Worm (Caenorhabditis elegans) whole organism, L4 larva: Measurements from ENCODE around the gene col-187.

ENCODE experiments used
- F49E8.2 ChIP-seq: sonication (generic microtip); optimal IDR thresholded peaks from 2 replicates; lab custom pipeline; 2016; ENCODE audit warnings: missing compliant biosample characterization, mild to moderate bottlenecking, missing genetic modification characterization, borderline replicate concordance
- Y105C5A.15 ChIP-seq: fragments of 200-800 bp; sonication (Bioruptor generic); IDR thresholded peaks from 2 replicates; pipeline ENCODE4 v1.3.6; 2022; ENCODE audit warnings: missing genetic modification characterization, missing compliant biosample characterization
- Y48G9A.11 ChIP-seq: fragments of 200-800 bp; sonication (Bioruptor generic); IDR thresholded peaks from 2 replicates; pipeline ENCODE4 v1.3.6; 2022; ENCODE audit warnings: missing genetic modification reagents, missing genetic modification characterization, missing compliant biosample characterization
- aha-1 ChIP-seq: fragments of 150-350 bp; peaks from one replicate; lab custom pipeline; 2014; ENCODE audit warnings: missing biosample characterization, missing genetic modification characterization
- cey-2 ChIP-seq: sonication (generic microtip); optimal IDR thresholded peaks from 3 replicates; lab custom pipeline; 2017; ENCODE audit warnings: missing genetic modification characterization, mild to moderate bottlenecking, missing compliant biosample characterization, antibody characterized with exemption, borderline replicate concordance; ENCODE audit not compliant: insufficient read depth
- daf-12 ChIP-seq: fragments of 150-350 bp; optimal IDR thresholded peaks from 2 replicates; lab custom pipeline; 2014; ENCODE audit warnings: missing biosample characterization, missing genetic modification reagents, missing genetic modification characterization
- daf-16 ChIP-seq, 3 experiments: sonication (generic microtip); optimal IDR thresholded peaks; 2 replicates each; lab custom pipeline; 2016 to 2017; ENCODE audit warnings: missing genetic modification characterization in 3 of 3, missing genetic modification reagents in 3 of 3, mild to moderate bottlenecking in 2 of 3, missing compliant biosample characterization in 2 of 3, missing biosample characterization in 1 of 3, moderate library complexity in 1 of 3
- daf-19 ChIP-seq: fragments of 200-800 bp; sonication (Bioruptor generic); conservative IDR thresholded peaks from 2 replicates; pipeline ENCODE4 v1.3.6; 2022; ENCODE audit warnings: missing genetic modification characterization, missing compliant biosample characterization
- daf-8 ChIP-seq: fragments of 200-800 bp; sonication (Bioruptor generic); IDR thresholded peaks from 2 replicates; pipeline ENCODE4 v1.3.6; 2022; ENCODE audit warnings: missing genetic modification characterization, missing compliant biosample characterization
- dmd-6 ChIP-seq: fragments of 200-800 bp; sonication (Bioruptor generic); IDR thresholded peaks from 2 replicates; pipeline ENCODE4 v1.3.6; 2022; ENCODE audit warnings: missing genetic modification reagents, missing genetic modification characterization, missing compliant biosample characterization
- dmd-9 ChIP-seq: fragments of 200-800 bp; sonication (Bioruptor generic); IDR thresholded peaks from 2 replicates; pipeline ENCODE4 v1.3.6; 2022; ENCODE audit warnings: missing genetic modification reagents, missing genetic modification characterization, missing compliant biosample characterization
- dve-1 ChIP-seq: sonication (generic microtip); optimal IDR thresholded peaks from 2 replicates; lab custom pipeline; 2017; ENCODE audit warnings: antibody characterized with exemption, mild to moderate bottlenecking, missing genetic modification characterization, missing compliant biosample characterization; ENCODE audit not compliant: insufficient read depth
- hif-1 ChIP-seq, 2 experiments: sonication (generic microtip); optimal IDR thresholded peaks; 2 replicates each; lab custom pipeline; 2016 to 2017; ENCODE audit warnings: missing compliant biosample characterization in 2 of 2, missing genetic modification characterization in 2 of 2, missing genetic modification reagents in 2 of 2, missing genotype in 2 of 2, mild to moderate bottlenecking in 1 of 2
- hlh-11 ChIP-seq: fragments of 200-800 bp; sonication (Bioruptor generic); optimal IDR thresholded peaks from 2 replicates; lab custom pipeline; 2018; ENCODE audit warnings: mild to moderate bottlenecking, missing genetic modification characterization, missing compliant biosample characterization
- lim-7 ChIP-seq: fragments of 200-800 bp; sonication (Bioruptor generic); IDR thresholded peaks from 2 replicates; pipeline ENCODE4 v1.3.6; 2022; ENCODE audit warnings: missing genetic modification characterization, missing compliant biosample characterization
- mxl-2 ChIP-seq: fragments of 200-800 bp; sonication (Bioruptor generic); conservative IDR thresholded peaks from 2 replicates; pipeline ENCODE4 v1.3.6; 2022; ENCODE audit warnings: missing genetic modification reagents, missing genetic modification characterization, missing compliant biosample characterization
- nhr-10 ChIP-seq: fragments of 150-350 bp; optimal IDR thresholded peaks from 2 replicates; lab custom pipeline; 2014; ENCODE audit warnings: missing biosample characterization, missing genetic modification characterization
- nhr-11 ChIP-seq: fragments of 150-350 bp; optimal IDR thresholded peaks from 2 replicates; lab custom pipeline; 2014; ENCODE audit warnings: missing biosample characterization, missing genetic modification characterization
- nhr-25 ChIP-seq: sonication (generic microtip); optimal IDR thresholded peaks from 2 replicates; lab custom pipeline; 2017; ENCODE audit warnings: missing genetic modification characterization, mild to moderate bottlenecking, missing compliant biosample characterization, antibody characterized with exemption, moderate library complexity, borderline replicate concordance; ENCODE audit not compliant: insufficient read depth
- nhr-41 ChIP-seq: fragments of 200-800 bp; sonication (Bioruptor generic); IDR thresholded peaks from 2 replicates; pipeline ENCODE4 v1.3.6; 2022; ENCODE audit warnings: missing genetic modification reagents, missing genetic modification characterization, missing compliant biosample characterization
- nhr-6 ChIP-seq: fragments of 150-350 bp; optimal IDR thresholded peaks from 2 replicates; lab custom pipeline; 2014; ENCODE audit warnings: missing biosample characterization, missing genetic modification characterization
- php-3 ChIP-seq: fragments of 200-800 bp; sonication (Bioruptor generic); IDR thresholded peaks from 2 replicates; pipeline ENCODE4 v1.3.6; 2022; ENCODE audit warnings: missing genetic modification reagents, missing genetic modification characterization, missing compliant biosample characterization
- set-16 ChIP-seq: fragments of 200-800 bp; sonication (Bioruptor generic); IDR thresholded peaks from 2 replicates; pipeline ENCODE4 v1.3.6; 2022; ENCODE audit warnings: missing genetic modification reagents, missing genetic modification characterization, missing compliant biosample characterization
- snpc-1.2 ChIP-seq: fragments of 200-800 bp; sonication (Bioruptor generic); IDR thresholded peaks from 2 replicates; pipeline ENCODE4 v1.3.6; 2022; ENCODE audit warnings: missing genetic modification reagents, missing genetic modification characterization, missing compliant biosample characterization
- snpc-4 ChIP-seq: fragments of 150-350 bp; optimal IDR thresholded peaks from 2 replicates; lab custom pipeline; 2014; ENCODE audit warnings: missing biosample characterization, missing genetic modification characterization
- tra-1 ChIP-seq: fragments of 200-800 bp; sonication (Bioruptor generic); IDR thresholded peaks from 2 replicates; pipeline ENCODE4 v1.3.6; 2022; ENCODE audit warnings: missing genetic modification reagents, missing genetic modification characterization, missing compliant biosample characterization
- unc-130 ChIP-seq: sonication (generic microtip); optimal IDR thresholded peaks from 2 replicates; lab custom pipeline; 2016; ENCODE audit warnings: missing genetic modification reagents, missing genetic modification characterization, missing compliant biosample characterization
- unc-62 ChIP-seq, 3 experiments: fragments of 150-350 bp in 1 of 3; sonication (generic microtip); optimal IDR thresholded peaks in 2 of 3; peaks in 1 of 3; 1 replicate in 1 of 3; 2 replicates in 2 of 3; lab custom pipeline; 2014 to 2017; ENCODE audit warnings: missing biosample characterization in 3 of 3, missing genetic modification characterization in 3 of 3, missing genetic modification reagents in 3 of 3, missing genotype in 1 of 3
- vab-7 ChIP-seq: fragments of 200-800 bp; sonication (Bioruptor generic); IDR thresholded peaks from 2 replicates; pipeline ENCODE4 v1.3.6; 2022; ENCODE audit warnings: missing genetic modification reagents, missing genetic modification characterization, missing compliant biosample characterization
- zag-1 ChIP-seq: fragments of 150-350 bp; optimal IDR thresholded peaks from 2 replicates; lab custom pipeline; 2014; ENCODE audit warnings: missing biosample characterization, missing genetic modification characterization
- zip-2 ChIP-seq: fragments of 150-350 bp; optimal IDR thresholded peaks from 2 replicates; lab custom pipeline; 2014; ENCODE audit warnings: missing biosample characterization, missing genetic modification characterization
- ztf-11 ChIP-seq: fragments of 150-350 bp; optimal IDR thresholded peaks from 2 replicates; lab custom pipeline; 2014; ENCODE audit warnings: missing biosample characterization, missing genetic modification characterization

col-187 gene

DNA sequence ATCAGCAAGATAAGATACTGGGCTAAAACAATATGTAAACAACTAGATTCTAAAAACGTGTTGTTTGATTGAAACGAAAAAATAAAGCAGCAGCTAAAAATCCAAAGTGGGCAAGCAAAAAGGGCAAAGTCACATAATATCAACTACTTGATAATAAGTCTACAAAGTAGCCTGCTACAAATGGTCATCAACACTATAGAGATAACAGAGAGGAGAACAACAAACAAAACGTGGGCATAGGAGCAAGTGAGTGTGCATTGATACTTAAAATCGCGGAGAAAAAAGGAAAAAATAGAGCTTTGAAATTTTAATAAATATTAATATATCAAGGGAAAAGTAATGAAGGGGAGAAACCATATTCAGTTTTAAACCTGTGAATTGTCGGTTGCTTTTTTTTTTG is 30.9 kb upstream of the col-187 start (continued):
- TF ChIP-seq dmd-9 (GFP tag; lab: Robert Waterston, UW) = no peak
- TF ChIP-seq dmd-6 (GFP tag; lab: Robert Waterston, UW) = 0 out of 2 replicates have a peak, but pooled peaks have one; percentile 16
- TF ChIP-seq ztf-11 = no peak
- peak; percentile 19 for TF ChIP-seq dve-1 (tag; lab: Kevin White, UChicago)
- TF ChIP-seq snpc-4 (tag; lab: Kevin White, UChicago) = no peak
- no peak for TF ChIP-seq cey-2
- TF ChIP-seq nhr-6 = no peak
- no peak for TF ChIP-seq Y48G9A.11 (GFP tag; lab: Robert Waterston, UW)
- no peak for TF ChIP-seq daf-12 (tag; lab: Kevin White, UChicago)
- no peak for TF ChIP-seq daf-19
- no peak for TF ChIP-seq nhr-25 (tag; lab: Kevin White, UChicago)
- no peak for TF ChIP-seq nhr-11 (tag; lab: Kevin White, UChicago)
- TF ChIP-seq unc-130 (GFP tag; lab: Kevin White, UChicago) = no peak

DNA sequence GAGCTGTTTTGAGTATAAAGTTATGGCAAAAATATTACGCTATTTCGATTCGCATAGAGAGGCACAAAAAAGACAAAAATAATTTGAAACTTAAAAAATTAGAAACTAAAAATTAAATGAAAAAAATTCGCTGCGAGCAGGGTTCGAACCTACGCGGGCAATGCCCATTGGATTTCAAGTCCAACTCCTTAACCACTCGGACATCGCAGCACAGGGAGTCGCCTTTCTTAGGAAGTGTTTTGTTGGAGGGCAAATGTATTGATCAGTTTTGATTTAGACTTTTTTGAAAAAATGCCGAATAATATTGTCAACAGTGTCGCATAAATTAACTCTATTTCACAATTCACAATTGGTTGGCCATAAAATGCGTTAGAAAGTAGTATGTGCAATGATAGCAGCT is 30.2 kb upstream of the col-187 start:
- TF ChIP-seq hif-1 (tag; optimal IDR thresholded peaks at IDR 0.05; lab: Kevin White, UChicago) (no peak), dmd-6 (GFP tag; lab: Robert Waterston, UW) (peak; percentile 41; the same call in 1 of the 2 replicates), daf-12 (tag; lab: Kevin White, UChicago) (no peak), tra-1 (GFP tag; lab: Robert Waterston, UW) (peak; percentile 37; the same call in 1 of the 2 replicates), php-3 (0 out of 2 replicates have a peak, but pooled peaks have one; percentile 48), nhr-41 (GFP tag; lab: Robert Waterston, UW) (peak; percentile 44; the same call in 1 of the 2 replicates), snpc-1.2 (GFP tag; lab: Robert Waterston, UW) (0 out of 2 replicates have a peak, but pooled peaks have one; percentile 54), dve-1 (tag; lab: Kevin White, UChicago) (peak; percentile 29), lim-7 (no peak; the same call in 1 of the 2 replicates), daf-16 (GFP tag; optimal IDR thresholded peaks at IDR 0.05; lab: Kevin White, UChicago) (no peak), daf-16 (tag; optimal IDR thresholded peaks at IDR 0.05; lab: Kevin White, UChicago) (peak; percentile 56)

DNA sequence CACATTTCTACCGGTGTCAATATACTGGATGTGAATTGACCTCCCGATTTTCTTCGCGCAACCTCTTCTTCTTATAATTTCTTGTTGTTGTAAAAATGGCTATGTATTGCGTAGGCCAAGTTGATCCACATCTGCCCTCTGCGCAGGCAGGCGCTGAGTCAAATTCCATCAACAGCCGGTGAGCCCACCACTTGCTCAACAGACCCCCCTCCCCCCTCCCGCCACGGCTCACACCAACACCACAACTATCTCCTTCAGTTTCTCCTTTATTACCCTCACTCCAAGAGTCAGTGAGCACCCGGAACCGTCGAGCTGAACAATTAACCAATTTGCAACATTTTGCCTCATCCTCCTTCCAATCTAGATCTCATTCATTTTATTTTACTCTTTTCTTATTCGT is 28.4 kb upstream of the col-187 start:
- TF ChIP-seq zip-2 (tag; lab: Kevin White, UChicago) (no peak), mxl-2 (GFP tag; lab: Robert Waterston, UW) (no peak), unc-62 (GFP tag; optimal IDR thresholded peaks at IDR 0.05 in 1 of 2; lab: Kevin White, UChicago) (peak in 1 of 2 experiments; percentile 48), unc-62 (tag; optimal IDR thresholded peaks at IDR 0.05; lab: Kevin White, UChicago) (no peak), set-16 (GFP tag; lab: Robert Waterston, UW) (peak; percentile 63)

DNA sequence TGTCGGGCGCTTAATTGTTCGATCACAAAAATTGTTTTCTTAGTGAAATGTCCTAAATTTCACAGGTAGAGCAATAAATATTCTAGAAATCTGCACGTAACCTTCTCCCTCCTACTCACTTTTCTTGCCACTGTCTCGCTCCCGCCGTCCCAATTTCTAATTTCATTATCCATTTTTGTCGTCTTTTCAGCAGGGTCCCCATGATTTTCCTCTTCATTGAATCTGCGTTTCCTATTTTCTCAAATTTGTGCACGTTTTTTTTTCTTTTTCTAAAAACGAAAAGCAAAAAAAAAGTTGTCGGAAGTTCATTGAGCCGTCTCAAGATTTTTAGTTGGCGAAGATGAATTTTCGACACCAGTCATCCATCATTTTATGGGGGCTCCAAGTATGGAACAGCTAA is 26.3 kb upstream of the col-187 start:
- TF ChIP-seq aha-1 (tag; lab: Kevin White, UChicago) = peak; percentile 98
- TF ChIP-seq unc-62 (GFP tag; optimal IDR thresholded peaks at IDR 0.05 in 1 of 2; lab: Kevin White, UChicago) = peak in 1 of 2 experiments; percentile 85
- TF ChIP-seq unc-62 (tag; optimal IDR thresholded peaks at IDR 0.05; lab: Kevin White, UChicago) = no peak
- TF ChIP-seq zag-1 (tag; lab: Kevin White, UChicago) = no peak

DNA sequence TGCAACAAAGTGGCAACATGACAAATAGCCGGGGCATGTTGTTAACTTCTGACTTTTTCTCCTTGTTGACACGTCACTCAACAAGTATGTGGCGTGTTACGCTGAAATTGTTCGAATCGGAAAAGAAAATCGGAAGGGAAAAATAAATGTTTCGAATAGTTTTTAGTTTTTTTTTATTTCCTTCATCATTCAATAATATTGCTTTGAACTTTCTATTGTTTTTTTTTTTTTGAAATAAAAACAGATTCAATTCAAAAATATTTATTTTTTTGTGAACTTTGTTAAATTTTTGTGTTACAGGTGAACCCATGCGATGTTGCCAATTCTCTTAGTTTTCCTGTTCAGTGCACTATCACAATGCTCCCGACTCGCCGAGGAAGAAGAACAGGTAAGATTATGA is 23.1 kb upstream of the col-187 start, which contains the start of gene cpd-2:
Gene cpd-2, plus strand, starts transcription at position 301 of the 400 bp plus-strand sequence.
- TF ChIP-seq daf-8 (GFP tag; lab: Robert Waterston, UW) (no peak), vab-7 (GFP tag; lab: Robert Waterston, UW) (no peak), hlh-11 (no peak), nhr-10 (tag; lab: Kevin White, UChicago) (no peak), Y105C5A.15 (GFP tag; lab: Robert Waterston, UW) (no peak), zip-2 (tag; lab: Kevin White, UChicago) (no peak), unc-62 (GFP tag; optimal IDR thresholded peaks at IDR 0.05 in 1 of 2; lab: Kevin White, UChicago) (no peak), unc-62 (tag; optimal IDR thresholded peaks at IDR 0.05; lab: Kevin White, UChicago) (no peak), nhr-41 (GFP tag; lab: Robert Waterston, UW) (no peak), F49E8.2 (no peak)
